Fruit fly (Drosophila melanogaster): Measurements from ENCODE around the gene cpo.

Gene cpo

DNA sequence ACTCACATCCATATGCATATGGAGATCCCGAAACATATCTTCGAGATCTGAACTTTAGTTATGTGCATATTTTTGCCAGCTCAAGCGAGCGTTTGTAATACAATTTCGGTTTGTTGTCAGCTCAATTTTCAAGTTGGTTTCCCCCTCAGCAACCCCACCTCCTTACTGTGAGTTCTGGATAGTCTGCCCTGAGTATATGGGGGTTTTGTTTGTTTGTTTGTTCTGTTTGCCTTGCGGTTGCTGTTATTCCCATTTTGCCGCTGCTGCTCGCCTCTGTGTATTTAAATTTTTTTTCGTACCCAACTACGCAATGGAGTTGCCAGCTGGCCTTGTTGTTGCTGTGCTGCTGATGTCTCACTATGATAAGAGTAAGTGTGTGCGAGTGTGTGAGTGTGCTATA is 45.7 kb downstream of the cpo start:
- TF ChIP-seq CG33017 (tag; optimal IDR thresholded peaks at IDR 0.05) (no peak), ovo (GFP tag; optimal IDR thresholded peaks at IDR 0.05) (no peak), Mnt (GFP tag; optimal IDR thresholded peaks at IDR 0.05) (no peak), CG11617 (GFP tag; optimal IDR thresholded peaks at IDR 0.05) (no peak), Clk (GFP tag; optimal IDR thresholded peaks at IDR 0.05) (no peak), toe (GFP tag; optimal IDR thresholded peaks at IDR 0.05) (no peak), CG1620 (GFP tag; optimal IDR thresholded peaks at IDR 0.05) (no peak), Crg-1 (GFP tag; optimal IDR thresholded peaks at IDR 0.05) (no peak), CG12768 (GFP tag; optimal IDR thresholded peaks at IDR 0.05) (no peak), cic (GFP tag; optimal IDR thresholded peaks at IDR 0.05) (no peak)

DNA sequence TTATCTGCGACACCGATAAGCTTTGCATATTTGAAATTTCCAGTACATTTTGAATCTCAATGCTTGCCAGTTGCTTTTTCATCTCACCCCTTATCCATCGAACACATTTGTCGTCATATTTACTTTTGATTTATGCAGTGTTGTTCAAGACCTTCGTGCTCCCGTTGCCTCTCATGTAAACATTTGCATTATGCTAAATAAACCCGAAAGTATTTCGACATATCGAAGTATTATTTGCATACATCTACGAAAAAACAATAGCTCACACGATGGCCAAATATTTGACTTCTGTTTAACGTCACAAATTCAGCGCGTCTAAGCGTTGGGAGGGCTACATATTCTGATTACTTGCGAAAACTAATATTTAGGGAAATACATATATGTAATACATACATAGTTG is 46.4 kb downstream of the cpo start:
- no peak for TF ChIP-seq bab1 (GFP tag; optimal IDR thresholded peaks at IDR 0.05)
- TF ChIP-seq kay (GFP tag; ENCODE audit: borderline replicate concordance), result no peak
- TF ChIP-seq Hr96 (GFP tag; optimal IDR thresholded peaks at IDR 0.05), result no peak
- TF ChIP-seq cnc (optimal IDR thresholded peaks at IDR 0.05), result no peak
- no peak for TF ChIP-seq CG7045 (GFP tag; optimal IDR thresholded peaks at IDR 0.05)
- TF ChIP-seq Clk (GFP tag; optimal IDR thresholded peaks at IDR 0.05), result no peak
- no peak for TF ChIP-seq cic (GFP tag; optimal IDR thresholded peaks at IDR 0.05)
- no peak for TF ChIP-seq CG11617 (GFP tag; optimal IDR thresholded peaks at IDR 0.05)
- no peak for TF ChIP-seq CG14711 (tag; optimal IDR thresholded peaks at IDR 0.05)
- no peak for TF ChIP-seq CG5204 (GFP tag; optimal IDR thresholded peaks at IDR 0.05)
- no peak for TF ChIP-seq ovo (GFP tag; optimal IDR thresholded peaks at IDR 0.05)
- TF ChIP-seq CG1620 (GFP tag; optimal IDR thresholded peaks at IDR 0.05), result no peak
- TF ChIP-seq tj (GFP tag; optimal IDR thresholded peaks at IDR 0.05), result no peak

DNA sequence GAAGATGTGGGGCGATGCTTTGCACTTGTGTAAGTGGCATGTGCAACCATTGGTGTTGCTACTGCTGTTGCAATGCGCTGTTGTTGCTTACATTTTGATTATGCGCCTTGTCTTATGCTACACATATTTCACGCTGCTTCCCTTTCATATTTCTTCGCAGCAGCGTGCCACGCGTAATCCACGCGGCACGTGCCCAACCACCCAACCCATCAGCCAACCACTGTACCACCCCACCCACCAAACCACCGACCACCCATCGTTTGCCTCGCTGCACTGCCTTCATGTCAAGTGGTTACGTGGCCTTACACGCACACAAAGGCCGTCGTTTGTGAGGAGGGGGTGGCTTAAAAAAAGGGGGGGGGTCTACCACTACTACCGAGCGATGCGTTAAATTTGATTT is 49.0 kb downstream of the cpo start:
- no peak for TF ChIP-seq CG7101 (tag; optimal IDR thresholded peaks at IDR 0.05)
- TF ChIP-seq Hr96 (GFP tag; optimal IDR thresholded peaks at IDR 0.05), result no peak
- TF ChIP-seq CG1620 (GFP tag; optimal IDR thresholded peaks at IDR 0.05), result no peak
- no peak for TF ChIP-seq CG7045 (GFP tag; optimal IDR thresholded peaks at IDR 0.05)
- no peak for TF ChIP-seq pad (GFP tag; optimal IDR thresholded peaks at IDR 0.05)
- no peak for TF ChIP-seq Crg-1 (GFP tag; optimal IDR thresholded peaks at IDR 0.05)
- no peak for TF ChIP-seq CG14711 (tag; optimal IDR thresholded peaks at IDR 0.05)
- no peak for TF ChIP-seq kay (GFP tag; ENCODE audit: borderline replicate concordance)
- no peak for TF ChIP-seq Mnt (GFP tag; optimal IDR thresholded peaks at IDR 0.05)
- no peak for TF ChIP-seq CG33017 (tag; optimal IDR thresholded peaks at IDR 0.05)
- TF ChIP-seq ovo (GFP tag; optimal IDR thresholded peaks at IDR 0.05), result no peak

DNA sequence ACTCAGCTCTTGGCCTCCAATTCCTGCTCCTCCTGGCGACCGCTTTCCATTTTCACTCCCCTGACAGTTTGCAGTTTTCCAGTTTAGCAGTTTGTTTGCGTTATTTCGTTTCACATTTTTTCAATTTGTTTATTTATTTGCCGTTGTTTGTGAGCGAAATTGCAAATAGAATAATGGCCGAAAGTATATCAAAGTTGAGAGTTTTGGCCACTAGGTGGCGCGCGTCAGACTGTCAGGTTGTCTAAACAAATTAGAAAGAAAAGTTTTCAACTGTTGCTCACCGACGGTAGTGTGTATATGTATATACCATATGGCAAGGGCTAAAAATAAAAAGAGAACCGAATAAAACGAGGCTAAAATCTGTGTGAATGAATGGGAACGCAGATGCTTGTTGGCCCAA is 51.2 kb downstream of the cpo start:
- TF ChIP-seq CG33017 (tag; optimal IDR thresholded peaks at IDR 0.05), result no peak
- TF ChIP-seq toe (GFP tag; optimal IDR thresholded peaks at IDR 0.05), result no peak
- no peak for TF ChIP-seq bab1 (GFP tag; optimal IDR thresholded peaks at IDR 0.05)
- TF ChIP-seq Crg-1 (GFP tag; optimal IDR thresholded peaks at IDR 0.05), result no peak
- TF ChIP-seq CG7101 (tag; optimal IDR thresholded peaks at IDR 0.05), result no peak
- no peak for TF ChIP-seq cic (GFP tag; optimal IDR thresholded peaks at IDR 0.05)
- no peak for TF ChIP-seq tj (GFP tag; optimal IDR thresholded peaks at IDR 0.05)
- no peak for TF ChIP-seq pad (GFP tag; optimal IDR thresholded peaks at IDR 0.05)
- TF ChIP-seq CG7045 (GFP tag; optimal IDR thresholded peaks at IDR 0.05), result no peak
- TF ChIP-seq CG14711 (tag; optimal IDR thresholded peaks at IDR 0.05), result no peak
- TF ChIP-seq Hr96 (GFP tag; optimal IDR thresholded peaks at IDR 0.05), result no peak
- no peak for TF ChIP-seq CG1620 (GFP tag; optimal IDR thresholded peaks at IDR 0.05)
- no peak for TF ChIP-seq ovo (GFP tag; optimal IDR thresholded peaks at IDR 0.05)

DNA sequence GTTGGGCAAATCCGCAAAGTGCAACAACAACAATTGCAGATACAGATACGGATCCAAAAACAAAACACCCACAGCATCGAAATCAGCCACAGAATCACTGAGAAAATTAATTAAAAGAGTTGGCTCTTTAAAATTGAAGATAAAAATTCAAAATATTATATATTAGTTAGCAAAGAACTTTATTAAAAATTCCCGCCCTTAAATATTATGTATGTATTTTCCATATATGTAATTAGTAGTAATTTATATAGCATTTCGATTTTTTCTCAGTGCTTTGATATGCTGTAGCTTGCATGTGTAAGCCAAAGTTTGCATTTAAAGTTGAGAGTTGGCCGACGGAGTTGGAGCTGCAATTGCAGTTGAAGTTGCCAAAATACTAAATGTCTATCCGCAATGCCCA is 85.1 kb downstream of the cpo start:
- TF ChIP-seq Clk (GFP tag; optimal IDR thresholded peaks at IDR 0.05) (no peak), kay (GFP tag; ENCODE audit: borderline replicate concordance) (peak; percentile 6)

DNA sequence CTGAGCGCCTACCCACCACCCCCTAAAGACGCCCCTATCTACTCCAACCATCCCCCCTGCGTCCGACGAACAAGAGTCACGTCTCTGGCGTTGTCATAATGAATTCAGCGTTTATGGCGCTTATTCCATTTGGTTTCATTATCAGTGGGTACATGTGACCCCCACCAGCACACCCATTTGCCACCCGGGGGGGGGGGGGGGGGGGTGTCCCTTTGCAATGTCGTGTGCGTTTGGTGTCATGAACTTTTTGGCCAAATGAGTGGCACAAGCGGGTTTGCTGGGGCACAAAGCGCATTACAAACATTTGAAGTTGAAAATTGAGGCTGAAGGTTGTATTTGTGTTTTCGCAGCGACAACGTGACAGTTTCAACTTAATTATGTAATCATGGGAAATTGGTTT is 86.9 kb downstream of the cpo start:
- TF ChIP-seq Hr96 (GFP tag; optimal IDR thresholded peaks at IDR 0.05) (no peak), bab1 (GFP tag; optimal IDR thresholded peaks at IDR 0.05) (no peak), pad (GFP tag; optimal IDR thresholded peaks at IDR 0.05) (no peak), tj (GFP tag; optimal IDR thresholded peaks at IDR 0.05) (no peak), cic (GFP tag; optimal IDR thresholded peaks at IDR 0.05) (no peak), CG1620 (GFP tag; optimal IDR thresholded peaks at IDR 0.05) (no peak), CG14711 (tag; optimal IDR thresholded peaks at IDR 0.05) (no peak), CG7045 (GFP tag; optimal IDR thresholded peaks at IDR 0.05) (no peak), cnc (optimal IDR thresholded peaks at IDR 0.05) (no peak), Mnt (GFP tag; optimal IDR thresholded peaks at IDR 0.05) (no peak), CG11617 (GFP tag; optimal IDR thresholded peaks at IDR 0.05) (no peak), ovo (GFP tag; optimal IDR thresholded peaks at IDR 0.05) (no peak), CG12768 (GFP tag; optimal IDR thresholded peaks at IDR 0.05) (no peak), CG33017 (tag; optimal IDR thresholded peaks at IDR 0.05) (no peak), Clk (GFP tag; optimal IDR thresholded peaks at IDR 0.05) (no peak), toe (GFP tag; optimal IDR thresholded peaks at IDR 0.05) (no peak), Crg-1 (GFP tag; optimal IDR thresholded peaks at IDR 0.05) (no peak), CG7101 (tag; optimal IDR thresholded peaks at IDR 0.05) (no peak), CG5204 (GFP tag; optimal IDR thresholded peaks at IDR 0.05) (no peak)

DNA sequence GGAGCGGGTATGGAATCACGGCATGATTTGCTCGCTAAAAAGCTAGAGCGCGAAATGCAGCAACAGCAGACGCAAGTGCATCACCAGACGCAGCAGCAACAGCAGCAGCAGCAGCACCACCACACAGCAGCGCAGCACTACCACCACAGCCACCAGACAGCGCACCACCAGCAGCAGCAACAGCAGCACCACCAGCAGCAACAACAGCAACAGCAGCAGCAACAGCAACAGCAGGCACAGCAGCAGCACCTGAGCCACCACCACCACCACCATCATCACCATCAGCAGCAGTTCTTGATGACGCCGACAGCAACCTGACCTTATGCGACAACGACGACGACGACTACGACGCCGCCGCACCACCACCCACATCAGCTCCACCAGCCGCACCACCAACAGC is 93.5 kb downstream of the cpo start:
- TF ChIP-seq CG1620 (GFP tag; optimal IDR thresholded peaks at IDR 0.05) (no peak), Mnt (GFP tag; optimal IDR thresholded peaks at IDR 0.05) (no peak), cic (GFP tag; optimal IDR thresholded peaks at IDR 0.05) (no peak), toe (GFP tag; optimal IDR thresholded peaks at IDR 0.05) (no peak), CG33017 (tag; optimal IDR thresholded peaks at IDR 0.05) (no peak), tj (GFP tag; optimal IDR thresholded peaks at IDR 0.05) (no peak), CG7101 (tag; optimal IDR thresholded peaks at IDR 0.05) (no peak), pad (GFP tag; optimal IDR thresholded peaks at IDR 0.05) (no peak), CG14711 (tag; optimal IDR thresholded peaks at IDR 0.05) (no peak)

All from whole organism, adult.